Fruit fly (Drosophila melanogaster) whole organism, prepupa: ENCODE measurements around the gene CG32075.

Experiments
- Blimp-1 ChIP-seq: fragments of 200-800 bp; sonication (Bioruptor generic); optimal IDR thresholded peaks from 3 replicates; lab custom pipeline; 2017; ENCODE audit warnings: missing biosample characterization, missing genetic modification characterization, mild to moderate bottlenecking, moderate library complexity, missing genetic modification reagents
- CG10631 ChIP-seq: fragments of 200-800 bp; sonication (Bioruptor generic); optimal IDR thresholded peaks from 2 replicates; lab custom pipeline; 2016; ENCODE audit warnings: missing biosample characterization, missing genetic modification characterization
- CG10669 ChIP-seq: fragments of 200-800 bp; sonication (Bioruptor generic); optimal IDR thresholded peaks from 3 replicates; lab custom pipeline; 2018; ENCODE audit warnings: missing biosample characterization, mild to moderate bottlenecking, missing genetic modification characterization, moderate library complexity
- CG11294 ChIP-seq: fragments of 200-800 bp; sonication (Bioruptor generic); IDR thresholded peaks from 2 replicates; pipeline ENCODE4 v1.3.6; 2022; ENCODE audit warnings: missing biosample characterization, missing genetic modification characterization
- CG11762 ChIP-seq: fragments of 200-800 bp; sonication (Bioruptor generic); optimal IDR thresholded peaks from 3 replicates; lab custom pipeline; 2016; ENCODE audit warnings: missing biosample characterization, missing genetic modification characterization; ENCODE audit not compliant: insufficient read depth
- CG15336 ChIP-seq: fragments of 200-800 bp; sonication (Bioruptor generic); IDR thresholded peaks from 2 replicates; pipeline ENCODE4 v1.3.6; 2022; ENCODE audit warnings: missing biosample characterization, missing genetic modification characterization
- CG16779 ChIP-seq: fragments of 200-800 bp; sonication (Bioruptor generic); optimal IDR thresholded peaks from 3 replicates; lab custom pipeline; 2017; ENCODE audit warnings: missing biosample characterization, mild to moderate bottlenecking, missing genetic modification characterization
- CG3032 ChIP-seq: fragments of 200-800 bp; optimal IDR thresholded peaks from 2 replicates; lab custom pipeline; 2019; ENCODE audit warnings: missing biosample characterization, mild to moderate bottlenecking, missing genetic modification characterization, moderate library complexity
- CG31627 ChIP-seq: fragments of 200-800 bp; sonication (Bioruptor generic); optimal IDR thresholded peaks from 3 replicates; lab custom pipeline; 2016; ENCODE audit warnings: missing biosample characterization, missing genetic modification characterization
- CG32006 ChIP-seq: fragments of 200-800 bp; sonication (Bioruptor generic); optimal IDR thresholded peaks from 3 replicates; lab custom pipeline; 2017; ENCODE audit warnings: missing biosample characterization, mild to moderate bottlenecking, missing genetic modification characterization
- CG34406 ChIP-seq: fragments of 200-800 bp; sonication (Bioruptor generic); optimal IDR thresholded peaks from 3 replicates; lab custom pipeline; 2016; ENCODE audit warnings: missing biosample characterization, missing genetic modification characterization
- CG3919 ChIP-seq: fragments of 200-800 bp; sonication (Bioruptor generic); optimal IDR thresholded peaks from 3 replicates; lab custom pipeline; 2016; ENCODE audit warnings: missing biosample characterization, missing genetic modification characterization
- CG4318 ChIP-seq: fragments of 200-800 bp; sonication (Bioruptor generic); optimal IDR thresholded peaks from 3 replicates; lab custom pipeline; 2017; ENCODE audit warnings: missing biosample characterization, mild to moderate bottlenecking, missing genetic modification characterization
- CG6163 ChIP-seq: fragments of 200-800 bp; sonication (Bioruptor generic); IDR thresholded peaks from 3 replicates; pipeline ENCODE4 v1.3.6; 2022; ENCODE audit warnings: missing biosample characterization, missing genetic modification characterization
- CG6276 ChIP-seq: fragments of 200-800 bp; sonication (Bioruptor generic); optimal IDR thresholded peaks from 2 replicates; lab custom pipeline; 2017; ENCODE audit warnings: missing biosample characterization, mild to moderate bottlenecking, missing genetic modification characterization
- CG6792 ChIP-seq: fragments of 200-800 bp; sonication (Bioruptor generic); optimal IDR thresholded peaks from 3 replicates; lab custom pipeline; 2016; ENCODE audit warnings: missing biosample characterization, missing genetic modification characterization
- CG6808 ChIP-seq: fragments of 200-800 bp; sonication (Bioruptor generic); optimal IDR thresholded peaks from 3 replicates; lab custom pipeline; 2017; ENCODE audit warnings: missing biosample characterization, missing genetic modification characterization, mild to moderate bottlenecking, moderate library complexity, missing genetic modification reagents
- CG6854 ChIP-seq: fragments of 200-800 bp; sonication (Bioruptor generic); optimal IDR thresholded peaks from 2 replicates; lab custom pipeline; 2017; ENCODE audit warnings: missing biosample characterization, mild to moderate bottlenecking, missing genetic modification characterization
- CG7368 ChIP-seq: fragments of 200-800 bp; sonication (Bioruptor generic); optimal IDR thresholded peaks from 3 replicates; lab custom pipeline; 2016; ENCODE audit warnings: missing biosample characterization, missing genetic modification characterization
- CG8119 ChIP-seq: fragments of 200-800 bp; sonication (Bioruptor generic); IDR thresholded peaks from 3 replicates; pipeline ENCODE4 v1.3.6; 2022; ENCODE audit warnings: missing biosample characterization, missing genetic modification characterization
- CG8632 ChIP-seq: fragments of 200-800 bp; sonication (Bioruptor generic); optimal IDR thresholded peaks from 3 replicates; lab custom pipeline; 2016; ENCODE audit warnings: missing biosample characterization, missing genetic modification characterization
- CG9139 ChIP-seq: fragments of 200-800 bp; sonication (Bioruptor generic); optimal IDR thresholded peaks from 3 replicates; lab custom pipeline; 2017; ENCODE audit warnings: missing biosample characterization, mild to moderate bottlenecking, missing genetic modification characterization
- Eip75B ChIP-seq: fragments of 200-800 bp; sonication (Bioruptor generic); optimal IDR thresholded peaks from 3 replicates; lab custom pipeline; 2016; ENCODE audit warnings: missing biosample characterization, missing genetic modification characterization
- Eip78C ChIP-seq: fragments of 200-800 bp; sonication (Bioruptor generic); peaks from one replicate; lab custom pipeline; 2016; ENCODE audit warnings: missing biosample characterization, missing genetic modification characterization
- Eip93F ChIP-seq: fragments of 200-800 bp; sonication (Bioruptor generic); optimal IDR thresholded peaks from 2 replicates; lab custom pipeline; 2016; ENCODE audit warnings: missing biosample characterization, mild to moderate bottlenecking, missing genetic modification characterization
- Ets21C ChIP-seq: fragments of 200-800 bp; sonication (Bioruptor generic); optimal IDR thresholded peaks from 3 replicates; lab custom pipeline; 2016; ENCODE audit warnings: missing biosample characterization, missing genetic modification characterization
- Ets96B ChIP-seq: fragments of 200-800 bp; optimal IDR thresholded peaks from 2 replicates; lab custom pipeline; 2019; ENCODE audit warnings: missing biosample characterization, mild to moderate bottlenecking, missing genetic modification characterization, moderate library complexity
- Gug ChIP-seq: fragments of 200-800 bp; sonication (Bioruptor generic); IDR thresholded peaks from 2 replicates; pipeline ENCODE4 v1.3.6; 2022; ENCODE audit warnings: missing biosample characterization, missing genetic modification characterization
- Hr39 ChIP-seq: fragments of 200-800 bp; sonication (Bioruptor generic); optimal IDR thresholded peaks from 2 replicates; lab custom pipeline; 2016; ENCODE audit warnings: missing biosample characterization, missing genetic modification characterization
- Hr4 ChIP-seq: fragments of 200-800 bp; sonication (Bioruptor generic); optimal IDR thresholded peaks from 3 replicates; lab custom pipeline; 2016; ENCODE audit warnings: missing biosample characterization, missing genetic modification characterization
- Lpt ChIP-seq: fragments of 200-800 bp; sonication (Bioruptor generic); optimal IDR thresholded peaks from 3 replicates; lab custom pipeline; 2016; ENCODE audit warnings: missing biosample characterization, missing genetic modification characterization
- Met ChIP-seq: fragments of 200-800 bp; sonication (Bioruptor generic); optimal IDR thresholded peaks from 3 replicates; lab custom pipeline; 2016; ENCODE audit warnings: missing biosample characterization, missing genetic modification characterization
- OdsH ChIP-seq: fragments of 200-800 bp; sonication (Bioruptor generic); optimal IDR thresholded peaks from 3 replicates; lab custom pipeline; 2016; ENCODE audit warnings: missing biosample characterization, missing genetic modification characterization
- Sox102F ChIP-seq: fragments of 200-800 bp; sonication (Bioruptor generic); optimal IDR thresholded peaks from 2 replicates; lab custom pipeline; 2016; ENCODE audit warnings: missing biosample characterization, mild to moderate bottlenecking, missing genetic modification characterization
- Sox14 ChIP-seq: fragments of 200-800 bp; sonication (Bioruptor generic); optimal IDR thresholded peaks from 3 replicates; lab custom pipeline; 2016; ENCODE audit warnings: missing biosample characterization, missing genetic modification characterization
- Sox15 ChIP-seq: fragments of 200-800 bp; sonication (Bioruptor generic); optimal IDR thresholded peaks from 3 replicates; lab custom pipeline; 2016; ENCODE audit warnings: missing biosample characterization, missing genetic modification characterization
- achi ChIP-seq: fragments of 200-800 bp; sonication (Bioruptor generic); optimal IDR thresholded peaks from 3 replicates; lab custom pipeline; 2016; ENCODE audit warnings: missing biosample characterization, missing genetic modification characterization
- acj6 ChIP-seq: fragments of 200-800 bp; sonication (Bioruptor generic); optimal IDR thresholded peaks from 3 replicates; lab custom pipeline; 2016; ENCODE audit warnings: missing biosample characterization, missing genetic modification characterization
- cyc ChIP-seq: fragments of 200-800 bp; sonication (Bioruptor generic); optimal IDR thresholded peaks from 3 replicates; lab custom pipeline; 2016; ENCODE audit warnings: missing biosample characterization, missing genetic modification characterization
- dac ChIP-seq: fragments of 200-800 bp; sonication (Bioruptor generic); optimal IDR thresholded peaks from 2 replicates; lab custom pipeline; 2017; ENCODE audit warnings: missing biosample characterization, mild to moderate bottlenecking, missing genetic modification characterization
- dsx ChIP-seq: fragments of 200-800 bp; optimal IDR thresholded peaks from 3 replicates; lab custom pipeline; 2019; ENCODE audit warnings: missing biosample characterization, mild to moderate bottlenecking, missing genetic modification characterization, moderate library complexity; ENCODE audit not compliant: poor library complexity, severe bottlenecking
- eg ChIP-seq: fragments of 200-800 bp; sonication (Bioruptor generic); IDR thresholded peaks from 3 replicates; pipeline ENCODE4 v1.3.6; 2022; ENCODE audit warnings: missing biosample characterization, missing genetic modification characterization
- esn ChIP-seq: fragments of 200-800 bp; sonication (Bioruptor generic); optimal IDR thresholded peaks from 2 replicates; lab custom pipeline; 2016; ENCODE audit warnings: missing biosample characterization, mild to moderate bottlenecking, missing genetic modification characterization, moderate library complexity
- fd85E ChIP-seq: fragments of 200-800 bp; sonication (Bioruptor generic); optimal IDR thresholded peaks from 3 replicates; lab custom pipeline; 2016; ENCODE audit warnings: missing biosample characterization, missing genetic modification characterization
- fkh ChIP-seq: fragments of 200-800 bp; sonication (Bioruptor generic); optimal IDR thresholded peaks from 3 replicates; lab custom pipeline; 2017; ENCODE audit warnings: missing biosample characterization, mild to moderate bottlenecking, missing genetic modification characterization, moderate library complexity
- pdm3 ChIP-seq: fragments of 200-800 bp; sonication (Bioruptor generic); optimal IDR thresholded peaks from 3 replicates; lab custom pipeline; 2016; ENCODE audit warnings: missing biosample characterization, missing genetic modification characterization
- salr ChIP-seq, 2 experiments: fragments of 200-800 bp; sonication (Bioruptor generic); optimal IDR thresholded peaks; 3 replicates each; lab custom pipeline; 2016 to 2018; ENCODE audit warnings: missing biosample characterization in 2 of 2, missing genetic modification characterization in 2 of 2, mild to moderate bottlenecking in 1 of 2
- spab ChIP-seq: fragments of 200-800 bp; sonication (Bioruptor generic); optimal IDR thresholded peaks from 2 replicates; lab custom pipeline; 2017; ENCODE audit warnings: missing biosample characterization, mild to moderate bottlenecking, missing genetic modification characterization, missing genetic modification reagents
- ss ChIP-seq, 2 experiments: fragments of 200-800 bp; sonication (Bioruptor generic); optimal IDR thresholded peaks; 2 replicates in 1 of 2; 3 replicates in 1 of 2; lab custom pipeline; 2017 to 2018; ENCODE audit warnings: mild to moderate bottlenecking in 2 of 2, missing biosample characterization in 2 of 2, missing genetic modification characterization in 2 of 2, moderate library complexity in 1 of 2
- svp ChIP-seq: fragments of 200-800 bp; sonication (Bioruptor generic); peaks from one replicate; lab custom pipeline; 2016; ENCODE audit warnings: missing biosample characterization, missing genetic modification characterization
- vri ChIP-seq: fragments of 200-800 bp; sonication (Bioruptor generic); optimal IDR thresholded peaks from 3 replicates; lab custom pipeline; 2016; ENCODE audit warnings: missing biosample characterization, mild to moderate bottlenecking, missing genetic modification characterization

Gene CG32075

dm6 chr3L:11033327-11033975 lies 31.3 kb downstream of the CG32075 start:
- TF ChIP-seq cyc (GFP tag; lab: Kevin White, UChicago) (peak; percentile 54), Hr4 (peak; percentile 89), Gug (GFP tag; lab: Robert Waterston, UW) (peak; percentile 78), CG10669 (GFP tag; lab: Kevin White, UChicago) (peak; percentile 74), vri (peak; percentile 61), CG16779 (peak; percentile 50), CG11762 (GFP tag; lab: Kevin White, UChicago) (peak; percentile 66), dsx (GFP tag; lab: Kevin White, UChicago) (peak; percentile 82), Hr39 (GFP tag; lab: Kevin White, UChicago) (peak; percentile 65), Lpt (GFP tag; lab: Kevin White, UChicago) (peak; percentile 71), CG15336 (GFP tag; lab: Robert Waterston, UW) (peak; percentile 86), Sox102F (GFP tag; lab: Kevin White, UChicago) (peak; percentile 56), Ets21C (GFP tag; lab: Kevin White, UChicago) (peak; percentile 36), CG4318 (GFP tag; lab: Kevin White, UChicago) (peak; percentile 40), esn (GFP tag; lab: Kevin White, UChicago) (peak; percentile 81), fd85E (GFP tag; lab: Kevin White, UChicago) (no peak), CG7368 (GFP tag; lab: Kevin White, UChicago) (peak; percentile 32), fkh (GFP tag; lab: Kevin White, UChicago) (no peak), OdsH (GFP tag; lab: Kevin White, UChicago) (peak; percentile 80), svp (peak; percentile 89), spab (peak; percentile 81), CG6276 (GFP tag; lab: Kevin White, UChicago) (peak; percentile 76), CG34406 (GFP tag; lab: Kevin White, UChicago) (peak; percentile 60), CG8119 (peak; percentile 88), Met (GFP tag; lab: Kevin White, UChicago) (peak; percentile 82), eg (GFP tag; lab: Robert Waterston, UW) (peak; percentile 85), Eip93F (no peak), CG10631 (peak; percentile 80), CG3919 (GFP tag; lab: Kevin White, UChicago) (peak; percentile 71), CG31627 (GFP tag; lab: Kevin White, UChicago) (peak; percentile 60), CG6854 (GFP tag; lab: Kevin White, UChicago) (peak; percentile 26), acj6 (peak; percentile 74), Sox14 (GFP tag; lab: Kevin White, UChicago) (peak; percentile 69), CG11294 (GFP tag; lab: Robert Waterston, UW) (0 out of 2 replicates have a peak, but pooled peaks have one; percentile 14), achi (GFP tag; lab: Kevin White, UChicago) (peak; percentile 76), Blimp-1 (peak; percentile 70), pdm3 (peak; percentile 67), CG32006 (GFP tag; lab: Kevin White, UChicago) (peak; percentile 79), CG3032 (tag; lab: Kevin White, UChicago) (peak; percentile 79), Sox15 (GFP tag; lab: Kevin White, UChicago) (peak; percentile 41), CG6163 (GFP tag; lab: Robert Waterston, UW) (peak; percentile 79), Eip78C (GFP tag; lab: Kevin White, UChicago) (peak; percentile 96), ss (GFP tag; optimal IDR thresholded peaks at IDR 0.05; lab: Kevin White, UChicago) (peak; percentile 74 to 78), CG6792 (GFP tag; lab: Kevin White, UChicago) (peak; percentile 59), CG8632 (GFP tag; lab: Kevin White, UChicago) (peak; percentile 59), Ets96B (tag; lab: Kevin White, UChicago) (peak; percentile 85), salr (GFP tag; optimal IDR thresholded peaks at IDR 0.05; lab: Kevin White, UChicago) (peak; percentile 33 to 46), CG6808 (GFP tag; lab: Kevin White, UChicago) (peak; percentile 80), CG9139 (peak; percentile 59), Eip75B (GFP tag; lab: Kevin White, UChicago) (peak; percentile 79), dac (GFP tag; lab: Kevin White, UChicago) (peak; percentile 61)
